Fruit fly (Drosophila melanogaster): Measurements from ENCODE around the gene ko.

ko gene

dm6 chr3L:21027657-21028255, 103.2 kb downstream of the ko start, which contains the start of gene Pdss2 (continued):
- TF ChIP-seq mld (GFP tag; IDR thresholded peaks at IDR 0.05; ENCODE audit: partially characterized antibody) = no peak
- TF ChIP-seq CG2116 (GFP tag; optimal IDR thresholded peaks at IDR 0.05) = peak; percentile 62
- TF ChIP-seq Adf1 (GFP tag; IDR thresholded peaks at IDR 0.05) = peak; percentile 99
- peak; percentile 67 for TF ChIP-seq CG12942 (GFP tag; optimal IDR thresholded peaks at IDR 0.05)
- peak; percentile 65 to 68 for TF ChIP-seq Hr51 (GFP tag; optimal IDR thresholded peaks at IDR 0.05)
- no peak for TF ChIP-seq CG4360 (GFP tag; IDR thresholded peaks at IDR 0.05)
- TF ChIP-seq CG1647 (GFP tag; optimal IDR thresholded peaks at IDR 0.05) = peak; percentile 67
- no peak for TF ChIP-seq jing (GFP tag; optimal IDR thresholded peaks at IDR 0.05)
- TF ChIP-seq CTCF (GFP tag; optimal IDR thresholded peaks at IDR 0.05) = no peak
- TF ChIP-seq Camta (GFP tag; optimal IDR thresholded peaks at IDR 0.05) = peak; percentile 62
- peak; percentile 68 for TF ChIP-seq Doc3 (GFP tag; IDR thresholded peaks at IDR 0.05; ENCODE audit: partially characterized antibody)
- TF ChIP-seq CG10654 (GFP tag; optimal IDR thresholded peaks at IDR 0.05) = peak; percentile 76
- TF ChIP-seq chinmo (GFP tag; IDR thresholded peaks at IDR 0.05; ENCODE audit: partially characterized antibody) = peak; percentile 99
- TF ChIP-seq stc (GFP tag; IDR thresholded peaks at IDR 0.05) = peak; percentile 55
- TF ChIP-seq tll (GFP tag; optimal IDR thresholded peaks at IDR 0.05) = no peak
- peak; percentile 78 for TF ChIP-seq CG17361 (GFP tag; IDR thresholded peaks at IDR 0.05)
- no peak for TF ChIP-seq CG14965 (GFP tag; optimal IDR thresholded peaks at IDR 0.05; ENCODE audit: borderline replicate concordance)
- TF ChIP-seq Hey (tag; optimal IDR thresholded peaks at IDR 0.05) = no peak
- peak; percentile 72; the same call in 1 of the 2 replicates for TF ChIP-seq ranshi (GFP tag; IDR thresholded peaks at IDR 0.05)
- peak; percentile 56 for TF ChIP-seq vnd (GFP tag; IDR thresholded peaks at IDR 0.05; ENCODE audit: partially characterized antibody)
- TF ChIP-seq CG14441 (GFP tag; IDR thresholded peaks at IDR 0.05) = peak; percentile 77
- no peak for TF ChIP-seq psq (GFP tag; optimal IDR thresholded peaks at IDR 0.05)
- TF ChIP-seq Optix (GFP tag; IDR thresholded peaks at IDR 0.05) = peak; percentile 24; the same call in 1 of the 3 replicates
- peak; percentile 62 for TF ChIP-seq ERR (GFP tag; optimal IDR thresholded peaks at IDR 0.05)
- no peak for TF ChIP-seq Tbp (GFP tag; optimal IDR thresholded peaks at IDR 0.05)
- TF ChIP-seq CG3847 (GFP tag; IDR thresholded peaks at IDR 0.05) = peak; percentile 72
- no peak for TF ChIP-seq dati (GFP tag; IDR thresholded peaks at IDR 0.05)
- peak; percentile 51 for TF ChIP-seq CG17359 (tag; optimal IDR thresholded peaks at IDR 0.05)
- TF ChIP-seq kay (GFP tag; optimal IDR thresholded peaks at IDR 0.05) = peak; percentile 49
- peak; percentile 73 for TF ChIP-seq dmrt11E (tag; optimal IDR thresholded peaks at IDR 0.05)
- peak; percentile 5; the same call in 1 of the 2 replicates for TF ChIP-seq onecut (GFP tag; IDR thresholded peaks at IDR 0.05)
- peak; percentile 2 for TF ChIP-seq CG12219 (GFP tag; optimal IDR thresholded peaks at IDR 0.05)
- TF ChIP-seq Taf1 (GFP tag; IDR thresholded peaks at IDR 0.05) = peak; percentile 41; the same call in 1 of the 2 replicates
- peak; percentile 78 for TF ChIP-seq Hsf (GFP tag; optimal IDR thresholded peaks at IDR 0.05)
- no peak for TF ChIP-seq tx (GFP tag; optimal IDR thresholded peaks at IDR 0.05)
- no peak for TF ChIP-seq eyg (GFP tag; optimal IDR thresholded peaks at IDR 0.05)
- TF ChIP-seq D19A (tag; optimal IDR thresholded peaks at IDR 0.05) = peak; percentile 32
- peak; percentile 86 for TF ChIP-seq CG9817 (tag; optimal IDR thresholded peaks at IDR 0.05)
- peak; percentile 25 for TF ChIP-seq CG3838 (GFP tag; optimal IDR thresholded peaks at IDR 0.05)
- peak; percentile 45 for TF ChIP-seq D19B (GFP tag; optimal IDR thresholded peaks at IDR 0.05)
- peak; percentile 89 for TF ChIP-seq Dbx (GFP tag; IDR thresholded peaks at IDR 0.05)
- TF ChIP-seq CG3995 (GFP tag; optimal IDR thresholded peaks at IDR 0.05) = peak; percentile 36
- TF ChIP-seq CG18764 (GFP tag; optimal IDR thresholded peaks at IDR 0.05) = peak; percentile 47
- TF ChIP-seq Sin3A (optimal IDR thresholded peaks at IDR 0.05) = peak; percentile 29
- TF ChIP-seq Gug (GFP tag; IDR thresholded peaks at IDR 0.05) = peak; percentile 84
- peak; percentile 44 for TF ChIP-seq CrebB (tag; optimal IDR thresholded peaks at IDR 0.05)
- TF ChIP-seq CG2889 (GFP tag; IDR thresholded peaks at IDR 0.05) = peak; percentile 59; the same call in 1 of the 3 replicates
- TF ChIP-seq slou (GFP tag; optimal IDR thresholded peaks at IDR 0.05) = peak; percentile 24
- peak; percentile 78 for TF ChIP-seq Dll (GFP tag; IDR thresholded peaks at IDR 0.05; ENCODE audit: partially characterized antibody)
- peak; percentile 37 for TF ChIP-seq slp2 (GFP tag; optimal IDR thresholded peaks at IDR 0.05)
- peak; percentile 95 for TF ChIP-seq sr (GFP tag; IDR thresholded peaks at IDR 0.05)
